In the genomic region with DNA sequence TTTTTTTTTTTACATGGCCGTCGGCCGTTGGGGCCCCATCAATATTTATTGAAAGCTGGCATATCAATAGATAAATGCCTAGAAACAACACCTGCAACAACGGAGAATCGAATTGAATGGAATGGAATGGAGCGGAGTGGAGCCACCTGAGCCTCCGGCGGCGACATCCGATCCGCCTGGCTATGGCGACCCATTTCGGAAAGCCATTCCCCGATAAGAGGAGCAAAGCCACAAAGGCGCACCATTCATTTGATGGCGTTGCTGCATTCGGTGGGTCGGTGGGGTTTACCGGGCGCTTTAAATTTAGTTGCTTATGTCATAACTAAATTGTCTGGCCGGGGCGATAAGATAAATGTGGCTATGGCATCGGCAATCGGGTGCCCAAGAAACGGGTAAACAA, we compare ENCODE assay signal across 4 fruit fly cellular contexts.
TF ChIP-seq lines count a peak whose summit lies in the region.

No protein-coding gene starts in this region.

- no peak for TF ChIP-seq CTCF in whole organism, embryonic (GFP tag; optimal IDR thresholded peaks at IDR 0.05; lab: Kevin White, UChicago)

TF ChIP-seq in whole organism, adult, 20 proteins besides CTCF, POLR2A, EP300 and RAD21:
- TF ChIP-seq ovo (GFP tag; optimal IDR thresholded peaks at IDR 0.05; lab: Kevin White, UChicago): no peak
- TF ChIP-seq cic (GFP tag; optimal IDR thresholded peaks at IDR 0.05; lab: Kevin White, UChicago): peak; percentile 45

TF ChIP-seq in whole organism, embryonic, 481 proteins besides CTCF, POLR2A, EP300 and RAD21 (continues in another document):
- TF ChIP-seq tll (GFP tag; optimal IDR thresholded peaks at IDR 0.05; lab: Kevin White, UChicago): no peak
- TF ChIP-seq CG1832 (GFP tag; optimal IDR thresholded peaks at IDR 0.05; lab: Kevin White, UChicago): no peak
- no peak for TF ChIP-seq jigr1 (GFP tag; IDR thresholded peaks at IDR 0.05; lab: Robert Waterston, UW)
- peak; percentile 62 for TF ChIP-seq CG10543 (GFP tag; optimal IDR thresholded peaks at IDR 0.05; lab: Kevin White, UChicago)
- TF ChIP-seq nmo (GFP tag; optimal IDR thresholded peaks at IDR 0.05; lab: Kevin White, UChicago): no peak
- no peak for TF ChIP-seq CG12155 (GFP tag; optimal IDR thresholded peaks at IDR 0.05; lab: Kevin White, UChicago)
- no peak for TF ChIP-seq amos (GFP tag; IDR thresholded peaks at IDR 0.05; lab: Robert Waterston, UW; ENCODE audit: partially characterized antibody)
- TF ChIP-seq Drgx (GFP tag; IDR thresholded peaks at IDR 0.05; lab: Robert Waterston, UW): no peak
- no peak for TF ChIP-seq bab2 (GFP tag; optimal IDR thresholded peaks at IDR 0.05; lab: Kevin White, UChicago)
- TF ChIP-seq CG4404 (GFP tag; IDR thresholded peaks at IDR 0.05; lab: Robert Waterston, UW): no peak
- no peak for TF ChIP-seq Sry-β (GFP tag; optimal IDR thresholded peaks at IDR 0.05; lab: Kevin White, UChicago)
- no peak for TF ChIP-seq gce (GFP tag; IDR thresholded peaks at IDR 0.05; lab: Robert Waterston, UW)
- peak in 1 of 2 experiments; percentile 56 for TF ChIP-seq Hr78 (GFP tag; optimal IDR thresholded peaks at IDR 0.05; lab: Kevin White, UChicago)
- TF ChIP-seq inv (GFP tag; IDR thresholded peaks at IDR 0.05; lab: Robert Waterston, UW; ENCODE audit: partially characterized antibody): no peak
- TF ChIP-seq MESR4 (GFP tag; optimal IDR thresholded peaks at IDR 0.05; lab: Kevin White, UChicago): no peak
- no peak for TF ChIP-seq CG9215 (GFP tag; IDR thresholded peaks at IDR 0.05; lab: Robert Waterston, UW)
- no peak for TF ChIP-seq lola (GFP tag; optimal IDR thresholded peaks at IDR 0.05; lab: Kevin White, UChicago)
- no peak for TF ChIP-seq ATbp (GFP tag; optimal IDR thresholded peaks at IDR 0.05; lab: Kevin White, UChicago)
- no peak for TF ChIP-seq CG8478 (optimal IDR thresholded peaks at IDR 0.05; lab: Kevin White, UChicago)
- no peak for TF ChIP-seq CG4707 (GFP tag; optimal IDR thresholded peaks at IDR 0.05; lab: Kevin White, UChicago)
- no peak for TF ChIP-seq CG11723 (GFP tag; optimal IDR thresholded peaks at IDR 0.05; lab: Kevin White, UChicago)
- TF ChIP-seq lov (optimal IDR thresholded peaks at IDR 0.05; lab: Kevin White, UChicago): no peak
- TF ChIP-seq lov (GFP tag; IDR thresholded peaks at IDR 0.05; lab: Robert Waterston, UW): no peak
- no peak for TF ChIP-seq CG14014 (GFP tag; IDR thresholded peaks at IDR 0.05; lab: Robert Waterston, UW)
- TF ChIP-seq gfzf (GFP tag; optimal IDR thresholded peaks at IDR 0.05; lab: Kevin White, UChicago): no peak
- TF ChIP-seq Oaz (GFP tag; IDR thresholded peaks at IDR 0.05; lab: Robert Waterston, UW): no peak
- no peak for TF ChIP-seq H15 (GFP tag; IDR thresholded peaks at IDR 0.05; lab: Robert Waterston, UW)
- TF ChIP-seq pros (GFP tag; optimal IDR thresholded peaks at IDR 0.05; lab: Kevin White, UChicago): peak; percentile 3
- TF ChIP-seq ewg (GFP tag; optimal IDR thresholded peaks at IDR 0.05; lab: Kevin White, UChicago): no peak
- TF ChIP-seq CG6765 (GFP tag; optimal IDR thresholded peaks at IDR 0.05; lab: Kevin White, UChicago): no peak

TF ChIP-seq in whole organism, prepupa, 60 proteins besides CTCF, POLR2A, EP300 and RAD21:
- no peak for TF ChIP-seq topi (GFP tag; optimal IDR thresholded peaks at IDR 0.05; lab: Kevin White, UChicago)
- TF ChIP-seq CG31627 (GFP tag; optimal IDR thresholded peaks at IDR 0.05; lab: Kevin White, UChicago): no peak
- TF ChIP-seq CG8319 (GFP tag; optimal IDR thresholded peaks at IDR 0.05; lab: Kevin White, UChicago): no peak
- no peak for TF ChIP-seq pdm3 (GFP tag; optimal IDR thresholded peaks at IDR 0.05; lab: Kevin White, UChicago)
- TF ChIP-seq ss (GFP tag; optimal IDR thresholded peaks at IDR 0.05; lab: Kevin White, UChicago): no peak
- no peak for TF ChIP-seq CG15336 (GFP tag; IDR thresholded peaks at IDR 0.05; lab: Robert Waterston, UW)
- TF ChIP-seq CG32006 (GFP tag; optimal IDR thresholded peaks at IDR 0.05; lab: Kevin White, UChicago): peak; percentile 0
- no peak for TF ChIP-seq CG4318 (GFP tag; optimal IDR thresholded peaks at IDR 0.05; lab: Kevin White, UChicago)
- TF ChIP-seq svp (GFP tag; lab: Kevin White, UChicago): no peak
- no peak for TF ChIP-seq Hr39 (GFP tag; optimal IDR thresholded peaks at IDR 0.05; lab: Kevin White, UChicago)
- peak; percentile 88 for TF ChIP-seq vri (GFP tag; optimal IDR thresholded peaks at IDR 0.05; lab: Kevin White, UChicago)

TF ChIP-seq in whole organism, wandering third instar larva, 38 proteins besides CTCF, POLR2A, EP300 and RAD21:
- no peak for TF ChIP-seq Rel (GFP tag; optimal IDR thresholded peaks at IDR 0.05; lab: Kevin White, UChicago)
- TF ChIP-seq Rel (tag; optimal IDR thresholded peaks at IDR 0.05; lab: Kevin White, UChicago): peak; percentile 95
- TF ChIP-seq tai (GFP tag; optimal IDR thresholded peaks at IDR 0.05; lab: Kevin White, UChicago): no peak
